Fruit fly (Drosophila melanogaster) whole organism, embryonic: Measurements from ENCODE around the gene CkIIalpha-i3.

ENCODE experiments used
- CG1024 ChIP-seq: fragments of 200-800 bp; sonication (Bioruptor generic); IDR thresholded peaks from 2 replicates; pipeline ENCODE4 v1.3.6; 2022; ENCODE audit warnings: missing biosample characterization, missing genetic modification characterization
- CG10431 ChIP-seq: fragments of 200-800 bp; sonication (Bioruptor generic); optimal IDR thresholded peaks from 3 replicates; lab custom pipeline; 2018; ENCODE audit warnings: missing biosample characterization, mild to moderate bottlenecking, missing genetic modification characterization
- CG10979 ChIP-seq: fragments of 200-800 bp; sonication (Bioruptor generic); optimal IDR thresholded peaks from 2 replicates; lab custom pipeline; 2018; ENCODE audit warnings: missing biosample characterization, mild to moderate bottlenecking, missing genetic modification characterization, moderate library complexity
- CG11504 ChIP-seq: fragments of 200-800 bp; sonication (Bioruptor generic); optimal IDR thresholded peaks from 3 replicates; lab custom pipeline; 2019; ENCODE audit warnings: missing biosample characterization, mild to moderate bottlenecking, missing genetic modification characterization, moderate library complexity
- CG12104 ChIP-seq: fragments of 200-800 bp; sonication (Bioruptor generic); optimal IDR thresholded peaks from 3 replicates; lab custom pipeline; 2016; ENCODE audit warnings: missing biosample characterization, missing genetic modification characterization
- CG12155 ChIP-seq: fragments of 200-800 bp; sonication (Bioruptor generic); optimal IDR thresholded peaks from 3 replicates; lab custom pipeline; 2016; ENCODE audit warnings: missing biosample characterization, missing genetic modification characterization
- CG12236 ChIP-seq: fragments of 200-800 bp; sonication (Bioruptor generic); optimal IDR thresholded peaks from 2 replicates; lab custom pipeline; 2016; ENCODE audit warnings: missing biosample characterization, missing genetic modification characterization
- CG1233 ChIP-seq: fragments of 200-800 bp; sonication (Bioruptor generic); optimal IDR thresholded peaks from 4 replicates; lab custom pipeline; 2018; ENCODE audit warnings: missing biosample characterization, mild to moderate bottlenecking, missing genetic modification characterization
- CG12659 ChIP-seq: fragments of 200-800 bp; sonication (Bioruptor generic); optimal IDR thresholded peaks from 3 replicates; lab custom pipeline; 2017; ENCODE audit warnings: mild to moderate bottlenecking, missing biosample characterization, missing genetic modification reagents, missing genetic modification characterization
- CG15514 ChIP-seq: fragments of 200-800 bp; sonication (Bioruptor generic); optimal IDR thresholded peaks from 3 replicates; lab custom pipeline; 2017; ENCODE audit warnings: missing biosample characterization, missing genetic modification characterization, mild to moderate bottlenecking, moderate library complexity, missing genetic modification reagents
- CG17568 ChIP-seq: fragments of 200-800 bp; sonication (Bioruptor generic); optimal IDR thresholded peaks from 2 replicates; lab custom pipeline; 2018; ENCODE audit warnings: missing biosample characterization, mild to moderate bottlenecking, missing genetic modification characterization, moderate library complexity
- CG17612 ChIP-seq: fragments of 200-800 bp; sonication (Bioruptor generic); IDR thresholded peaks from 2 replicates; pipeline ENCODE4 v1.3.6; 2022; ENCODE audit warnings: missing biosample characterization, missing genetic modification characterization
- CG17802 ChIP-seq: fragments of 200-800 bp; sonication (Bioruptor generic); optimal IDR thresholded peaks from 2 replicates; lab custom pipeline; 2018; ENCODE audit warnings: missing biosample characterization, mild to moderate bottlenecking, missing genetic modification characterization, moderate library complexity
- CG2712 ChIP-seq: fragments of 200-800 bp; optimal IDR thresholded peaks from 3 replicates; lab custom pipeline; 2019; ENCODE audit warnings: missing biosample characterization, mild to moderate bottlenecking, missing genetic modification characterization, moderate library complexity
- CG31365 ChIP-seq: fragments of 200-800 bp; sonication (Bioruptor generic); optimal IDR thresholded peaks from 2 replicates; lab custom pipeline; 2018; ENCODE audit warnings: missing biosample characterization, mild to moderate bottlenecking, missing genetic modification characterization
- CG31441 ChIP-seq: fragments of 200-800 bp; sonication (Bioruptor generic); IDR thresholded peaks from 2 replicates; pipeline ENCODE4 v1.3.6; 2022; ENCODE audit warnings: missing biosample characterization, missing genetic modification characterization
- CG3726 ChIP-seq: fragments of 200-800 bp; sonication (Bioruptor generic); IDR thresholded peaks from 3 replicates; pipeline ENCODE4, ENCODE4 v1.3.6; 2022; ENCODE audit warnings: missing biosample characterization, missing genetic modification characterization
- CG6854 ChIP-seq: fragments of 200-800 bp; sonication (Bioruptor generic); optimal IDR thresholded peaks from 3 replicates; lab custom pipeline; 2017; ENCODE audit warnings: missing biosample characterization, mild to moderate bottlenecking, missing genetic modification characterization
- CG7556 ChIP-seq: fragments of 200-800 bp; sonication (Bioruptor generic); optimal IDR thresholded peaks from 2 replicates; lab custom pipeline; 2017; ENCODE audit warnings: missing biosample characterization, mild to moderate bottlenecking, missing genetic modification characterization
- Chrac-16 ChIP-seq: fragments of 200-800 bp; sonication (Bioruptor generic); optimal IDR thresholded peaks from 3 replicates; lab custom pipeline; 2016; ENCODE audit warnings: missing biosample characterization, missing genetic modification characterization
- D ChIP-seq, 2 experiments: fragments of 200-800 bp in 1 of 2; fragments of >200 bp in 1 of 2; sonication (Bioruptor generic) in 1 of 2; optimal IDR thresholded peaks; 2 replicates in 1 of 2; 3 replicates in 1 of 2; lab custom pipeline; 2017; ENCODE audit warnings: mild to moderate bottlenecking in 1 of 2, missing biosample characterization in 1 of 2, missing genetic modification characterization in 1 of 2, missing genetic modification reagents in 1 of 2
- Gsc ChIP-seq: fragments of 200-800 bp; sonication (Bioruptor generic); IDR thresholded peaks from 2 replicates; pipeline ENCODE4 v1.3.6; 2022; ENCODE audit warnings: missing biosample characterization, missing genetic modification characterization
- Myb ChIP-seq: fragments of 200-800 bp; sonication (Bioruptor generic); optimal IDR thresholded peaks from 2 replicates; lab custom pipeline; 2016; ENCODE audit warnings: missing biosample characterization, missing genetic modification characterization
- NC2β ChIP-seq: fragments of 200-800 bp; sonication (Bioruptor generic); optimal IDR thresholded peaks from 2 replicates; lab custom pipeline; 2016; ENCODE audit warnings: missing biosample characterization, missing genetic modification characterization
- Oli ChIP-seq: fragments of 200-800 bp; sonication (Bioruptor generic); optimal IDR thresholded peaks from 2 replicates; lab custom pipeline; 2018; ENCODE audit warnings: missing biosample characterization, mild to moderate bottlenecking, missing genetic modification characterization, moderate library complexity
- Optix ChIP-seq: fragments of 200-800 bp; sonication (Bioruptor generic); IDR thresholded peaks from 3 replicates; pipeline ENCODE4 v1.3.6; 2022; ENCODE audit warnings: missing biosample characterization, missing genetic modification characterization
- Ravus ChIP-seq: fragments of 200-800 bp; sonication (Bioruptor generic); IDR thresholded peaks from 2 replicates; pipeline ENCODE4 v1.3.6; 2022; ENCODE audit warnings: missing biosample characterization, missing genetic modification characterization
- Spps ChIP-seq: fragments of 200-800 bp; sonication (Bioruptor generic); optimal IDR thresholded peaks from 2 replicates; lab custom pipeline; 2018; ENCODE audit warnings: missing biosample characterization, mild to moderate bottlenecking, missing genetic modification characterization
- Ssrp ChIP-seq: fragments of 200-800 bp; sonication (Bioruptor generic); optimal IDR thresholded peaks from 2 replicates; lab custom pipeline; 2018; ENCODE audit warnings: missing biosample characterization, mild to moderate bottlenecking, missing genetic modification characterization, moderate library complexity
- Vsx1 ChIP-seq: fragments of 200-800 bp; sonication (Bioruptor generic); optimal IDR thresholded peaks from 2 replicates; lab custom pipeline; 2017; ENCODE audit warnings: missing biosample characterization, mild to moderate bottlenecking, missing genetic modification characterization, missing genetic modification reagents
- btn ChIP-seq: fragments of 200-800 bp; sonication (Bioruptor generic); optimal IDR thresholded peaks from 2 replicates; lab custom pipeline; 2016; ENCODE audit warnings: missing biosample characterization, missing genetic modification characterization
- cas ChIP-seq: fragments of 200-800 bp; sonication (Bioruptor generic); IDR thresholded peaks from 2 replicates; pipeline ENCODE4 v1.3.6; 2022; ENCODE audit warnings: missing biosample characterization, missing genetic modification characterization
- chn ChIP-seq: fragments of 200-800 bp; sonication (Bioruptor generic); optimal IDR thresholded peaks from 2 replicates; lab custom pipeline; 2016; ENCODE audit warnings: missing biosample characterization, missing genetic modification characterization
- crp ChIP-seq, 2 experiments: fragments of 200-800 bp; sonication (Bioruptor generic); optimal IDR thresholded peaks; 2 replicates in 1 of 2; 3 replicates in 1 of 2; lab custom pipeline; 2017; ENCODE audit warnings: missing biosample characterization in 2 of 2, missing genetic modification characterization in 2 of 2, mild to moderate bottlenecking in 1 of 2, moderate library complexity in 1 of 2
- kni ChIP-seq: fragments of 200-800 bp; sonication (Bioruptor generic); optimal IDR thresholded peaks from 3 replicates; lab custom pipeline; 2017; ENCODE audit warnings: mild to moderate bottlenecking, missing biosample characterization, missing genetic modification reagents, missing genetic modification characterization
- nmo ChIP-seq: fragments of 200-800 bp; sonication (Bioruptor generic); optimal IDR thresholded peaks from 2 replicates; lab custom pipeline; 2018; ENCODE audit warnings: missing biosample characterization, mild to moderate bottlenecking, missing genetic modification characterization, moderate library complexity
- org-1 ChIP-seq: fragments of 200-800 bp; sonication (Bioruptor generic); optimal IDR thresholded peaks from 2 replicates; lab custom pipeline; 2017; ENCODE audit warnings: missing biosample characterization, missing genetic modification characterization
- otp ChIP-seq: fragments of 200-800 bp; sonication (Bioruptor generic); IDR thresholded peaks from 3 replicates; pipeline ENCODE4, ENCODE4 v1.3.6; 2022; ENCODE audit warnings: missing biosample characterization, missing genetic modification characterization
- pan ChIP-seq, 4 experiments: fragments of >200 bp in 3 of 4; fragments of 200-800 bp in 1 of 4; sonication (Bioruptor generic) in 1 of 4; optimal IDR thresholded peaks in 3 of 4; IDR thresholded peaks in 1 of 4; 2 replicates each; pipeline versions ENCODE4 v1.3.6 to Lab custom; 2017 to 2022; ENCODE audit warnings: missing biosample characterization in 2 of 4, missing genetic modification characterization in 2 of 4, mixed read lengths in 1 of 4
- sisA ChIP-seq: fragments of 200-800 bp; sonication (Bioruptor generic); IDR thresholded peaks from 2 replicates; pipeline ENCODE4 v1.3.6; 2022; ENCODE audit warnings: missing biosample characterization, missing genetic modification characterization
- slbo ChIP-seq: fragments of 200-800 bp; sonication (Bioruptor generic); IDR thresholded peaks from 2 replicates; pipeline ENCODE4 v1.3.6; 2022; ENCODE audit warnings: missing biosample characterization, missing genetic modification characterization
- stwl ChIP-seq: fragments of 200-800 bp; sonication (Bioruptor generic); optimal IDR thresholded peaks from 3 replicates; lab custom pipeline; 2018; ENCODE audit warnings: missing biosample characterization, mild to moderate bottlenecking, missing genetic modification characterization, moderate library complexity
- sug ChIP-seq: fragments of 200-800 bp; optimal IDR thresholded peaks from 2 replicates; lab custom pipeline; 2019; ENCODE audit warnings: missing biosample characterization, mild to moderate bottlenecking, missing genetic modification characterization, moderate library complexity
- tna ChIP-seq: fragments of 200-800 bp; sonication (Bioruptor generic); IDR thresholded peaks from 2 replicates; pipeline ENCODE4 v1.3.6; 2022; ENCODE audit warnings: missing biosample characterization, missing genetic modification characterization; ENCODE audit not compliant: partially characterized antibody
- twi ChIP-seq: fragments of 200-800 bp; optimal IDR thresholded peaks from 2 replicates; lab custom pipeline; 2019; ENCODE audit warnings: missing biosample characterization, mild to moderate bottlenecking, missing genetic modification characterization, moderate library complexity
- wor ChIP-seq: fragments of 200-800 bp; sonication (Bioruptor generic); IDR thresholded peaks from 2 replicates; pipeline ENCODE4 v1.3.6; 2022; ENCODE audit warnings: missing biosample characterization, missing genetic modification characterization
- zen2 ChIP-seq: fragments of 200-800 bp; sonication (Bioruptor generic); IDR thresholded peaks from 3 replicates; pipeline ENCODE4 v1.3.6; 2022; ENCODE audit warnings: missing biosample characterization, missing genetic modification characterization; ENCODE audit not compliant: partially characterized antibody

Gene CkIIalpha-i3

DNA sequence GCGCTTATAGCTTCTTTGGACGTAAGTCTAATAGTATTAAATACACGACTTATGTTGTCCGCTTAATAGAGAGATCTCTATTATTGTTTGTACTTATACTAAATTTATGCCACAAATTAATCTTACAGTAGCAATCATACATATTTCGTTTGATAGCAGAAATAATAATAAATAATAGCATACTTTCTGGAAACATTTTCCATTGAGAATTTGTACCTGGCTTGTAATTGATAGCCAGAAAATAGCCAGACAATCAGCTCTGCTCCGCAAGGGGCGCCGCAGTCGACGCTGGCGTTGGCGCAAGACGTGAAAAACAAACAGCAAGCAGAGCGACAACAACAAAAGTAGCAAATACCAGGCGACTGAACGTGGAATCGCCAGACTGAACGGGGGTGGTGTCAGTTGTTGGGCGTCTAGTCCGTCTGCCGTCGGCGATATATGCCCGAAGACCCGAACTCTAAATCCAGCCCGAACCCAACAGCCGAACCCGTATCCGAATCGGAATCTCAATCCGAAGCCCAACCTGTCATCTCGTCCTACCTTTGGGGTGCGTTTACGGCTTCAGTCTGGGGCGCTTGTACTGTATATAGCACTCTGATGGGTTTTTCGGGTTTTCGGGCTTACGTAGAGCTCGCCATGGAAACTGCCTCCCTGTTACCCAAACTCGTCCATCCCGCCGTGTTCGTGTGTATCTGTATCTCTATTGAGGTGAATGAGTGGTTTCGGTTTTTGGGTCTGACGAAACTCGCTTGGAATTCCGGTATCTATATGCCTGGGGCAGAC lies 10.8 kb downstream of the CkIIalpha-i3 start (continued):
- TF ChIP-seq CG1024 (GFP tag; lab: Robert Waterston, UW) (no peak), Gsc (no peak), tna (no peak), CG15514 (GFP tag; lab: Kevin White, UChicago) (no peak), D (optimal IDR thresholded peaks at IDR 0.05; lab: Kevin White, UChicago) (no peak), D (GFP tag; optimal IDR thresholded peaks at IDR 0.05; lab: Kevin White, UChicago) (peak; percentile 46), CG11504 (peak; percentile 47), stwl (no peak), Optix (0 out of 3 replicates have a peak, but pooled peaks have one; percentile 11), wor (GFP tag; lab: Robert Waterston, UW) (no peak), pan (optimal IDR thresholded peaks at IDR 0.05; lab: Kevin White, UChicago) (no peak), pan (GFP tag; optimal IDR thresholded peaks at IDR 0.05 in 1 of 2, IDR thresholded peaks at IDR 0.05 in 1 of 2) (no peak), Myb (GFP tag; lab: Kevin White, UChicago) (no peak), CG7556 (GFP tag; lab: Kevin White, UChicago) (peak; percentile 77), CG31365 (tag; lab: Kevin White, UChicago) (no peak), sug (tag; lab: Kevin White, UChicago) (peak; percentile 54), CG10431 (GFP tag; lab: Kevin White, UChicago) (no peak), Spps (no peak), Ravus (GFP tag; lab: Robert Waterston, UW) (no peak), Vsx1 (GFP tag; lab: Kevin White, UChicago) (no peak), CG17802 (no peak), kni (peak; percentile 97), zen2 (GFP tag; lab: Robert Waterston, UW) (no peak), CG17568 (peak; percentile 9), CG2712 (tag; lab: Kevin White, UChicago) (peak; percentile 37), CG12659 (GFP tag; lab: Kevin White, UChicago) (peak; percentile 50), slbo (no peak), btn (no peak), sisA (no peak), cas (GFP tag; lab: Robert Waterston, UW) (no peak), chn (GFP tag; lab: Kevin White, UChicago) (peak; percentile 51), org-1 (GFP tag; lab: Kevin White, UChicago) (no peak), nmo (peak; percentile 67), CG12236 (GFP tag; lab: Kevin White, UChicago) (no peak), CG31441 (0 out of 2 replicates have a peak, but pooled peaks have one; percentile 45), CG10979 (tag; lab: Kevin White, UChicago) (peak; percentile 25), CG12155 (GFP tag; lab: Kevin White, UChicago) (peak; percentile 24), Oli (tag; lab: Kevin White, UChicago) (peak; percentile 46), CG17612 (GFP tag; lab: Robert Waterston, UW) (no peak), NC2β (GFP tag; lab: Kevin White, UChicago) (no peak), CG3726 (no peak), Chrac-16 (GFP tag; lab: Kevin White, UChicago) (peak; percentile 59), CG12104 (GFP tag; lab: Kevin White, UChicago) (peak; percentile 13), otp (no peak), CG6854 (GFP tag; lab: Kevin White, UChicago) (no peak), Ssrp (tag; lab: Kevin White, UChicago) (peak; percentile 48), twi (peak; percentile 15), crp (GFP tag; optimal IDR thresholded peaks at IDR 0.05; lab: Kevin White, UChicago) (peak in 1 of 2 experiments; percentile 6), CG1233 (no peak)
